Worm (Caenorhabditis elegans) whole organism, L3 larva: ENCODE measurements around the gene rpa-1.

Experiments
- R02D3.7 ChIP-seq: fragments of 150-350 bp; optimal IDR thresholded peaks from 2 replicates; lab custom pipeline; 2014; ENCODE audit warnings: missing biosample characterization, missing genetic modification characterization
- ZK546.5 ChIP-seq: sonication (generic microtip); optimal IDR thresholded peaks from 2 replicates; lab custom pipeline; 2017; ENCODE audit warnings: missing biosample characterization, missing genetic modification characterization
- aly-2 ChIP-seq: fragments of 150-350 bp; optimal IDR thresholded peaks from 2 replicates; lab custom pipeline; 2014; ENCODE audit warnings: missing biosample characterization, missing genetic modification characterization
- ama-1 ChIP-seq: fragments of 150-350 bp; optimal IDR thresholded peaks from 2 replicates; lab custom pipeline; 2018
- ceh-16 ChIP-seq: sonication (generic microtip); optimal IDR thresholded peaks from 2 replicates; lab custom pipeline; 2017; ENCODE audit warnings: missing biosample characterization, missing genetic modification characterization
- ceh-82 ChIP-seq: fragments of 150-350 bp; optimal IDR thresholded peaks from 2 replicates; lab custom pipeline; 2014; ENCODE audit warnings: missing biosample characterization, missing genetic modification characterization
- ceh-9 ChIP-seq: sonication (generic microtip); optimal IDR thresholded peaks from 2 replicates; lab custom pipeline; 2018; ENCODE audit warnings: missing biosample characterization, missing genetic modification characterization
- daf-12 ChIP-seq: fragments of 150-350 bp; optimal IDR thresholded peaks from 2 replicates; lab custom pipeline; 2014; ENCODE audit warnings: missing biosample characterization, missing genetic modification reagents, missing genetic modification characterization
- egl-5 ChIP-seq: fragments of 150-350 bp; optimal IDR thresholded peaks from 2 replicates; lab custom pipeline; 2017; ENCODE audit warnings: missing biosample characterization, missing genetic modification reagents, missing genetic modification characterization, inconsistent platforms
- elt-1 ChIP-seq: fragments of 150-350 bp; optimal IDR thresholded peaks from 2 replicates; lab custom pipeline; 2014; ENCODE audit warnings: missing biosample characterization, missing genetic modification characterization
- elt-2 ChIP-seq: sonication (generic microtip); optimal IDR thresholded peaks from 2 replicates; lab custom pipeline; 2016; ENCODE audit warnings: missing genetic modification reagents, mild to moderate bottlenecking, missing genetic modification characterization, missing compliant biosample characterization
- fkh-10 ChIP-seq: sonication (generic microtip); optimal IDR thresholded peaks from 2 replicates; lab custom pipeline; 2017; ENCODE audit warnings: missing biosample characterization, missing genetic modification reagents, missing genetic modification characterization
- fkh-2 ChIP-seq: fragments of 150-350 bp; optimal IDR thresholded peaks from 2 replicates; lab custom pipeline; 2014; ENCODE audit warnings: missing biosample characterization, missing genetic modification reagents, missing genetic modification characterization
- lin-39 ChIP-seq: fragments of 150-350 bp; optimal IDR thresholded peaks from 2 replicates; lab custom pipeline; 2018; ENCODE audit warnings: missing biosample characterization, missing genetic modification reagents, missing genetic modification characterization
- nfya-1 ChIP-seq: sonication (generic microtip); optimal IDR thresholded peaks from 2 replicates; lab custom pipeline; 2017; ENCODE audit warnings: missing genetic modification characterization, mild to moderate bottlenecking, missing compliant biosample characterization, antibody characterized with exemption, moderate library complexity; ENCODE audit not compliant: insufficient read depth
- nhr-11 ChIP-seq: fragments of 150-350 bp; optimal IDR thresholded peaks from 2 replicates; lab custom pipeline; 2014; ENCODE audit warnings: missing biosample characterization, missing genetic modification characterization
- nhr-23 ChIP-seq: fragments of 150-350 bp; optimal IDR thresholded peaks from 2 replicates; lab custom pipeline; 2014; ENCODE audit warnings: missing biosample characterization, missing genetic modification reagents, missing genetic modification characterization
- nhr-25 ChIP-seq: sonication (generic microtip); optimal IDR thresholded peaks from 2 replicates; lab custom pipeline; 2017; ENCODE audit warnings: missing biosample characterization, missing genetic modification characterization
- nhr-43 ChIP-seq: sonication (generic microtip); optimal IDR thresholded peaks from 2 replicates; lab custom pipeline; 2016; ENCODE audit warnings: mild to moderate bottlenecking, missing genetic modification characterization, missing compliant biosample characterization; ENCODE audit not compliant: poor library complexity, severe bottlenecking
- nhr-67 ChIP-seq: fragments of 150-350 bp; optimal IDR thresholded peaks from 2 replicates; lab custom pipeline; 2014; ENCODE audit warnings: missing biosample characterization, missing genetic modification characterization
- nhr-76 ChIP-seq: fragments of 150-350 bp; sonication (generic microtip); optimal IDR thresholded peaks from 5 replicates; lab custom pipeline; 2014; ENCODE audit warnings: missing biosample characterization, missing genetic modification characterization
- pha-4 ChIP-seq: fragments of 150-350 bp; optimal IDR thresholded peaks from 2 replicates; lab custom pipeline; 2014; ENCODE audit warnings: missing biosample characterization, missing genetic modification reagents, missing genetic modification characterization
- pqm-1 ChIP-seq: fragments of 150-350 bp; optimal IDR thresholded peaks from 2 replicates; lab custom pipeline; 2017; ENCODE audit warnings: missing biosample characterization, missing genetic modification characterization, inconsistent platforms
- sea-2 ChIP-seq: fragments of 150-350 bp; sonication (generic microtip); optimal IDR thresholded peaks from 4 replicates; lab custom pipeline; 2014; ENCODE audit warnings: missing biosample characterization, missing genetic modification reagents, missing genetic modification characterization
- skn-1 ChIP-seq: fragments of 150-350 bp; optimal IDR thresholded peaks from 2 replicates; lab custom pipeline; 2014; ENCODE audit warnings: missing biosample characterization, missing genetic modification characterization
- snpc-4 ChIP-seq: fragments of 150-350 bp; optimal IDR thresholded peaks from 2 replicates; lab custom pipeline; 2014; ENCODE audit warnings: missing biosample characterization, missing genetic modification characterization
- tbx-2 ChIP-seq: sonication (generic microtip); optimal IDR thresholded peaks from 2 replicates; lab custom pipeline; 2016; ENCODE audit warnings: mild to moderate bottlenecking, missing genetic modification characterization, missing compliant biosample characterization
- unc-39 ChIP-seq: sonication (generic microtip); optimal IDR thresholded peaks from 4 replicates; lab custom pipeline; 2017; ENCODE audit warnings: missing biosample characterization, missing genetic modification characterization
- unc-62 ChIP-seq: fragments of 150-350 bp; sonication (generic microtip); optimal IDR thresholded peaks from 4 replicates; lab custom pipeline; 2014; ENCODE audit warnings: missing biosample characterization, missing genetic modification reagents, missing genetic modification characterization
- zag-1 ChIP-seq: fragments of 150-350 bp; optimal IDR thresholded peaks from 2 replicates; lab custom pipeline; 2014; ENCODE audit warnings: missing biosample characterization, missing genetic modification characterization
- ztf-4 ChIP-seq: fragments of 150-350 bp; optimal IDR thresholded peaks from 2 replicates; lab custom pipeline; 2014; ENCODE audit warnings: missing biosample characterization, missing genetic modification characterization

Gene rpa-1

ce11 chrII:7675752-7676151 is 11.4 kb downstream of the rpa-1 start:
- no peak for TF ChIP-seq zag-1 (tag; lab: Kevin White, UChicago)
- no peak for TF ChIP-seq unc-62 (GFP tag; lab: Kevin White, UChicago)
- TF ChIP-seq nhr-11 (tag; lab: Kevin White, UChicago): no peak
- TF ChIP-seq snpc-4: no peak
- TF ChIP-seq unc-39: no peak
- no peak for TF ChIP-seq sea-2 (GFP tag; lab: Kevin White, UChicago)

DNA sequence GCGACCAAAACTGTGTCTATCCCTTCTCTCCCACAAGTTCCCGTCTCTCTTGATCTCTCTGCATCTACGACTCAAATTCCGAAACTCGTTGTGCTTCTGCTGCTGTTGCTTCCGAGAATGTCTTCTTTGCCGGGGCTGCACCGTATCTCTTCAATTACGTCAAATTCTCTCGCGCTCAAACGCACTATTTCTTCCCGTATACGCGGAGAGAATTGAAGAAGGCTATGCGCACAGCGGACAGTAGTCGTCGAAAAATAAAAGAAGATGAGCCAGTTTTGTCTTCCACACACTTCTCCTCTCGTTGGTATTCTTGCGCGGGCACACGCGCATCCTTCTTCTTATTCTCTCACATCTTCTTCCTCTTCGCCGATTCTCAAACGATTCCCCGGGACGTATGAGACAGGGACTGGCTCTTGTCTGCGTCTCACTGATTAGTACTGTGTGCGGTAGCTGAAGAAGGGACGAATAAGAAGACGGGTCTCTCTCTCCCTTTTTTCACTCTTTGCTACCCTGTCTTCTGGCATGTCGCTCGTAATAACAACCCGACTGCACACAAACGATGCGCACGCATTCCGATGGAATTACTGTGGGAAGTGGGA is 12.0 kb downstream of the rpa-1 start:
- TF ChIP-seq nhr-43 (tag; lab: Kevin White, UChicago) (peak; percentile 47), nhr-23 (tag; lab: Kevin White, UChicago) (peak; percentile 38), pha-4 (tag; lab: Kevin White, UChicago) (no peak)

- TF ChIP-seq nhr-25 (tag; lab: Kevin White, UChicago) (peak; percentile 60), ceh-16 (tag; lab: Kevin White, UChicago) (no peak), lin-39 (tag; lab: Kevin White, UChicago) (no peak)
Observed at ce11 chrII:7678512-7678911, 14.1 kb downstream of the rpa-1 start.

DNA sequence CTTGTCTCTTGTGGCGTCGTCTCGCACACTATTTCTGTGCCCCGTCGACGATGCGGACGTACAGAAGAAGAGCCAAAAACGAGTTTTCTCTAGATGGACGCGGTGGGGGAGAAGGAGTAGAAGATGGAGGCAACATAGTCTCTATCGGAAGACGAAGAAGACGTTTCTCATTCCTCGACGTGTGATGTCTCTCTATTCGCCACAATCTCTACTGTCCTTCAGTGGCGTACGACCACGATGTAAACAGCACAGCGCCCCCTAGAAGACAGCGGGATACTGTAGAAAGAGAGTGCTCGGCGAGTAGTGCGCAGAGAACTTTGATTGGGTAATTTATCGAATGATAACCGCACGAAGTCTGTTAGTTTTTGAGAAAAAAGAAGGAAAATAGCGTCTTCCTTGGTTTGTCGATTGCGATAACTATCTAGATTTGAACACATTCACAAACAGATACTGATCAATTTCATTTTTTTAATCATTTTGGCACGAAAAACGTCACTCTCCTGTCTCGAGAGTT is 15.2 kb downstream of the rpa-1 start:
- peak; percentile 4 for TF ChIP-seq nfya-1
- no peak for TF ChIP-seq fkh-2 (tag; lab: Kevin White, UChicago)
- peak; percentile 81 for TF ChIP-seq nhr-25 (tag; lab: Kevin White, UChicago)
- TF ChIP-seq unc-39: no peak

- no peak for TF ChIP-seq unc-62 (GFP tag; lab: Kevin White, UChicago)
- no peak for TF ChIP-seq nhr-23 (tag; lab: Kevin White, UChicago)
- TF ChIP-seq ceh-9 (tag; lab: Kevin White, UChicago): no peak
- no peak for TF ChIP-seq zag-1 (tag; lab: Kevin White, UChicago)
- TF ChIP-seq daf-12 (tag; lab: Kevin White, UChicago): no peak
- no peak for TF ChIP-seq ZK546.5
- TF ChIP-seq ceh-82 (tag; lab: Kevin White, UChicago): no peak
- no peak for TF ChIP-seq aly-2
- TF ChIP-seq fkh-10 (GFP tag; lab: Kevin White, UChicago): no peak
Observed at ce11 chrII:7681898-7682297, 17.5 kb downstream of the rpa-1 start, which contains the start of gene lin-26. lin-26 (plus strand) TSS chrII:7682198.

DNA sequence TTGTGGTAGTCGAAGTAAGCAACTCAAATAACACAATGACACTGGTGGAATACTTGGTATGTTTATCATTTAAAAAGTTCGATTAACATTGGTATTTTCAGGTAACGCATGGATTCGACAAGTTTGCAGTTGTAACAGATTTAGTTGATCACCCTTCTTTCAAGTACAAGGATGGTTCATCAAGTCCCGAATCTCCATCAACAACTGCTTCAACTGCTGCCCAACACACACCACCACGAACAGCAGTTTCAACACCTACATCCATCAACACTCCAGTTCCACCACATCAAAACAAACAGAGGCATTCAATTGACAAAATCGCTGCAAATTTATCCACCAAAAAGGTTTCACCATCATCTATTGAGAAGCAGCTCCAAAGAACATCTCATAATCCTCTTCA is 18.1 kb downstream of the rpa-1 start:
- no peak for TF ChIP-seq nhr-43 (tag; lab: Kevin White, UChicago)
- no peak for TF ChIP-seq nhr-67
- no peak for TF ChIP-seq skn-1 (tag; lab: Kevin White, UChicago)
- no peak for TF ChIP-seq egl-5 (tag; lab: Kevin White, UChicago)
- TF ChIP-seq ama-1 (lab: Kevin White, UChicago): no peak
- no peak for TF ChIP-seq R02D3.7
- TF ChIP-seq nhr-23 (tag; lab: Kevin White, UChicago): no peak
- TF ChIP-seq elt-1 (tag; lab: Kevin White, UChicago): no peak
- no peak for TF ChIP-seq pqm-1 (tag; lab: Kevin White, UChicago)
- no peak for TF ChIP-seq nhr-76 (tag; lab: Kevin White, UChicago)
- no peak for TF ChIP-seq ztf-4 (tag; lab: Kevin White, UChicago)
- no peak for TF ChIP-seq pha-4 (tag; lab: Kevin White, UChicago)
- TF ChIP-seq tbx-2 (tag; lab: Kevin White, UChicago): no peak
- no peak for TF ChIP-seq elt-2 (tag; lab: Kevin White, UChicago)
